Worm (Caenorhabditis elegans): ENCODE measurements around the gene dhhc-13.

DNA sequence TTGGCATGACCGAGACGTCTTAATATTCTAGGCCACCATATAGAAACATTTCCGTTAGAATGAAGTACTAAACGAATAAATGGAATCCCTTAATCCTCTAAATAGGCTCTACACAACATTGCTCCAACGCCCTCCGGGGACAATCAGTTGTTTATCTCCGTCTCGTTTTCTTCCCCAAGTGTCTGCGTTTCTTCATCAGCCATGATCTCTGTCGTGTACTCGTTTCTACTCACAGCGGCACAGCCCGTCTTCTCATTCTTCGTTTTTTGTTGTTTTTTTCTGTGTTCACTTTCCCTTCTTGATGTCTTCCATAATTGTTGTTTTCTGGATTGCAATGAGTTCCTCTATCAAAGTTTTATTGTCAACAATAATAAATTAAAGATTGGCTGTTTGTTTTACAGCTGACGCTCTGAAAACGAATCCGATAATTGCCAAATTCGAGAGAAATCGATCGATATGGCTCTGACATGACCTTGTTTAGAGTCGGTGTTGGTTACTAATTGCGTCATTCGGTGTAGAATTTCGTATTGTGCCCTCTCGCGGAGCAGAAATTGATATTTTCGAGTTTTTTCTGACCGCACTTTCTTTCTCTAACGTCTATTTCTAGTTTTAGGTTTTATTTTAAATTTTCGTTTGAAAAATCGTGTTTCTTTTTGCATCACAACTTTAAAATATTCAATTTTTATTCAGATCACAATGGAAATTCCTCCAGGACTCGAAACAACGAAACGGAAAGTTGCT is 24.3 kb downstream of the dhhc-13 start, which contains the start of gene pfkb-1.2:
- no peak for TF ChIP-seq T22C8.4 (GFP tag; IDR thresholded peaks at IDR 0.05)
- TF ChIP-seq cog-1 (tag; optimal IDR thresholded peaks at IDR 0.05) = no peak
- no peak for TF ChIP-seq tab-1 (GFP tag; IDR thresholded peaks at IDR 0.05)
- TF ChIP-seq klf-2 (GFP tag; conservative IDR thresholded peaks at IDR 0.05) = no peak
- TF ChIP-seq flt-1 (GFP tag; IDR thresholded peaks at IDR 0.05) = no peak
- no peak for TF ChIP-seq med-1 (GFP tag; optimal IDR thresholded peaks at IDR 0.05; ENCODE audit: insufficient read depth)
- TF ChIP-seq ref-1 (GFP tag; conservative IDR thresholded peaks at IDR 0.05) = no peak
- no peak for TF ChIP-seq ztf-29 (GFP tag; IDR thresholded peaks at IDR 0.05)
